Fruit fly (Drosophila melanogaster): Measurements from ENCODE around the gene Pdp1.

The Pdp1 gene

DNA sequence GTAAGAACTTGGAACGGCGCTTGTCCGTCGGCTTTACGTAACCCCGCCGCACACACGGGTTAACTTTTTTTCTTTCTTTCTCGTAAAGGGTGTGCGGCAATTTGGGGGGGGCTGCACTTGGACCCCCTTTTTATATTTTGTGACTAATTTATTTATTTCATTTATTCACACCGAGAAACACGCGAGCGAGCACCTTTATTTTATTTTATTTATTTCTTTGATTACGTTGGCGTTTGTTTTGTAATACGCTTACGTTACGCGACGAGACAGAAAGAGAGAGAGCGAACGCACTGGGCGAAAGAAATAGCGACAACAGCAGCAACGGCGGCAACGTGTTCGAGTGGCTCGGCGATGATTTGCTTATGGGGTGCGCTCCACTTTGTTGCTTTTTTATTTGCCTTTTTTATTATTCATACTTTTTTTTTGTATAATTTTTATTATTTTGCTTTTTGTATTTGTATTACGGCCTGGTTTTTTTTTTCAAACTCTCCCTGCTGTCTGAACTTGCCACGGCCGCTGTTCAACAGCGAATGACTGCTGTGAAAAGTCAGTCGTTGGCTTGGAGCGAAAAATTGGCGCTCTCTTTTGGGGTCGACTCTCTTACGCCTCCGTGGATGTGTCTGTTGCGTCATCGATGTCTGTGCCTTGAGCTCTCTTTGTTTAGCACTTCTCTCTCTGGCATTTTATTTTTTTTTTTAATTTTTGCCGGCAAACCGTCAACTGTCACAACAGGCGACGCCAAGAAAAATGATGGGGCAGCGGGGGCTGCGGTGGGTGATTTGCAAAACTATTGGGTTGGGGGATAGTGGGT lies 57.7 kb downstream of the Pdp1 start, which contains the start of gene CG32369 (continued):
- TF ChIP-seq CG18476 (GFP tag; optimal IDR thresholded peaks at IDR 0.05) (no peak), toy (GFP tag; IDR thresholded peaks at IDR 0.05) (no peak), CG3726 (GFP tag; IDR thresholded peaks at IDR 0.05) (no peak), hth (optimal IDR thresholded peaks at IDR 0.05) (no peak), CG18011 (GFP tag; optimal IDR thresholded peaks at IDR 0.05) (no peak), zf30C (GFP tag; optimal IDR thresholded peaks at IDR 0.05) (no peak), CG17829 (tag; optimal IDR thresholded peaks at IDR 0.05) (no peak), Lhr (GFP tag; optimal IDR thresholded peaks at IDR 0.05) (no peak), row (GFP tag; IDR thresholded peaks at IDR 0.05) (peak; percentile 54; the same call in 2 of the 3 replicates), aop (GFP tag; IDR thresholded peaks at IDR 0.05) (no peak), CG16813 (GFP tag; IDR thresholded peaks at IDR 0.05; ENCODE audit: partially characterized antibody) (no peak), CG14441 (GFP tag; IDR thresholded peaks at IDR 0.05) (peak; percentile 25; the same call in 1 of the 2 replicates), Kr (GFP tag; optimal IDR thresholded peaks at IDR 0.05) (no peak), Sin3A (optimal IDR thresholded peaks at IDR 0.05) (no peak), Optix (GFP tag; IDR thresholded peaks at IDR 0.05) (no peak), Fer3 (tag; optimal IDR thresholded peaks at IDR 0.05) (no peak), cad (GFP tag; optimal IDR thresholded peaks at IDR 0.05) (no peak), CG7963 (GFP tag; IDR thresholded peaks at IDR 0.05; ENCODE audit: partially characterized antibody) (0 out of 3 replicates have a peak, but pooled peaks have one; percentile 25), CG11398 (GFP tag; optimal IDR thresholded peaks at IDR 0.05) (no peak), grau (tag; optimal IDR thresholded peaks at IDR 0.05) (no peak), dm (GFP tag; optimal IDR thresholded peaks at IDR 0.05) (no peak), crp (GFP tag; optimal IDR thresholded peaks at IDR 0.05) (no peak), CG10959 (GFP tag; IDR thresholded peaks at IDR 0.05) (no peak), gcm2 (GFP tag; optimal IDR thresholded peaks at IDR 0.05) (no peak), CG33557 (GFP tag; optimal IDR thresholded peaks at IDR 0.05) (no peak), CG8359 (GFP tag; optimal IDR thresholded peaks at IDR 0.05; ENCODE audit: borderline replicate concordance) (no peak), CG32767 (GFP tag; IDR thresholded peaks at IDR 0.05) (no peak), dimm (GFP tag; IDR thresholded peaks at IDR 0.05) (no peak), tap (tag; optimal IDR thresholded peaks at IDR 0.05) (peak; percentile 13), MESR4 (GFP tag; optimal IDR thresholded peaks at IDR 0.05) (no peak), knrl (GFP tag; IDR thresholded peaks at IDR 0.05; ENCODE audit: partially characterized antibody) (0 out of 3 replicates have a peak, but pooled peaks have one; percentile 17), CG2202 (tag; optimal IDR thresholded peaks at IDR 0.05) (no peak), CG14667 (GFP tag; IDR thresholded peaks at IDR 0.05) (no peak), nau (GFP tag; optimal IDR thresholded peaks at IDR 0.05) (peak; percentile 50), B-H2 (GFP tag; optimal IDR thresholded peaks at IDR 0.05) (peak; percentile 24), Nf-YB (GFP tag; optimal IDR thresholded peaks at IDR 0.05) (no peak), sqz (GFP tag; optimal IDR thresholded peaks at IDR 0.05) (peak; percentile 79), CG42726 (GFP tag; IDR thresholded peaks at IDR 0.05; ENCODE audit: partially characterized antibody) (no peak; the same call in 1 of the 2 replicates), CG11504 (tag; optimal IDR thresholded peaks at IDR 0.05) (peak; percentile 87), CG4404 (GFP tag; IDR thresholded peaks at IDR 0.05) (no peak), CG17361 (GFP tag; IDR thresholded peaks at IDR 0.05) (no peak), CG34224 (GFP tag; IDR thresholded peaks at IDR 0.05; ENCODE audit: partially characterized antibody) (peak; percentile 62; the same call in 2 of the 3 replicates), CG34376 (GFP tag; optimal IDR thresholded peaks at IDR 0.05) (peak; percentile 69), Dip2 (GFP tag; IDR thresholded peaks at IDR 0.05) (no peak), Dfd (GFP tag; optimal IDR thresholded peaks at IDR 0.05) (no peak), Nf-YA (GFP tag; IDR thresholded peaks at IDR 0.05) (no peak), CG2120 (GFP tag; optimal IDR thresholded peaks at IDR 0.05) (peak; percentile 24), Nf-YC (tag; optimal IDR thresholded peaks at IDR 0.05) (no peak), GATAe (GFP tag; conservative IDR thresholded peaks at IDR 0.05) (no peak; the same call in 1 of the 2 replicates)
